Fruit fly (Drosophila melanogaster): ENCODE results near the gene CG13698.
A peak's percentile ranks its signal among the peaks of the same experiment; 100 is the strongest.

CG13698 gene

DNA sequence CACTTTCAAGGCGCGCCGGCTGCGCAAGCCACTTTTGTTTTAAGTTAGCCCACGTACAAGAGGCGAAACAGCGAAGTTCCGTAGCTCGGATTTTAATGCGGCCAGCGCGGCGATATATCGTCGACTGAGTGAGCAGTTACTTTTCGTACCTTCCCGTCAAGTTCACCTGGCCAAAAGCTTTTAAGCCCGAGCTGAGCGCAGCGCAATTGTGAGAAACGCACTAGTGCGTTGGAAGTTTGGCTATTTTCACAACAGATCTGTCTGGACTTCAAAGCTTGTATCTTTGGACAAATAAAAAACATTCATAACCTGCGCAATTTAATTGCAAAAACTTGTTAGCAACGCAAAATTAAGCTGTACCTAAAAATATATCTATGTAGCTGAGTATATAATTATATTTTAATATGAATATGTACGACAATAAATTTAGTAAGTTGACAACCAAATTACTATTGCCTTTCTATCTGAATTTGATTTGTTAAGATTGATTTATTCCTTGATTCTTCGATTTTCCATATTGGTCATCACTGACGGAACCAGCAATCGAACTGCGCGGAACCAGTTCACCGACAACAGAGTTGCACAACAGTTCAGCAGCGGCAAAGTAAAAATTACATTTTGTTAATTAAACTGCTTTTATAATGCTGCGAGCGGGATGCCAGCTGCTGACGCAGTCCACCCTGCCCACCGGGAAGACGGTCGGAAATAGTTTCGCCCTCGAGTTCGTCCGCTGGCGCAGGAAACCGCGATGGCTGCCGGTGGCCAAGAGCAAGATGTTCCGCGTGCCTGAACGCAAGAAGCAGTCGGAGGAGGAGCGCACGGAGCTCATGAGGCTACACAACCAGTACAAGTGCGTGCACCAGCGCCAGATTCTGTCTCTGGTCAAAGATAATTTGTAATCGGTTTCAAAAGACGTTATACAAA, at the start of gene CG13698, which contains the start of gene mRpS26 (continued):
- TF ChIP-seq CG34224 (GFP tag; IDR thresholded peaks at IDR 0.05; ENCODE audit: partially characterized antibody) (no peak; the same call in 2 of the 3 replicates), CG43689 (GFP tag; IDR thresholded peaks at IDR 0.05) (no peak), CG12299 (tag; optimal IDR thresholded peaks at IDR 0.05) (peak; percentile 60), fd102C (GFP tag; optimal IDR thresholded peaks at IDR 0.05) (no peak), CG3847 (GFP tag; IDR thresholded peaks at IDR 0.05) (peak; percentile 59; the same call in 1 of the 2 replicates), CG32767 (GFP tag; IDR thresholded peaks at IDR 0.05) (no peak), wdn (GFP tag; IDR thresholded peaks at IDR 0.05) (no peak), HLH54F (GFP tag; optimal IDR thresholded peaks at IDR 0.05) (peak; percentile 42), Dip3 (GFP tag; optimal IDR thresholded peaks at IDR 0.05) (peak; percentile 55), H2.0 (GFP tag; IDR thresholded peaks at IDR 0.05) (peak; percentile 35; the same call in 1 of the 2 replicates), hkb (optimal IDR thresholded peaks at IDR 0.05) (no peak), hkb (GFP tag; IDR thresholded peaks at IDR 0.05) (no peak), CG31388 (GFP tag; optimal IDR thresholded peaks at IDR 0.05) (no peak), seq (GFP tag; IDR thresholded peaks at IDR 0.05) (peak; percentile 54; the same call in 1 of the 2 replicates), fd64A (GFP tag; optimal IDR thresholded peaks at IDR 0.05) (no peak), schlank (tag; optimal IDR thresholded peaks at IDR 0.05) (peak; percentile 34), pum (GFP tag; optimal IDR thresholded peaks at IDR 0.05) (peak; percentile 21), ftz-f1 (GFP tag; optimal IDR thresholded peaks at IDR 0.05) (peak; percentile 42), cwo (GFP tag; optimal IDR thresholded peaks at IDR 0.05) (peak; percentile 53), CG10431 (GFP tag; optimal IDR thresholded peaks at IDR 0.05) (peak; percentile 39), Dek (tag; optimal IDR thresholded peaks at IDR 0.05) (peak; percentile 73), CG3995 (GFP tag; optimal IDR thresholded peaks at IDR 0.05) (peak; percentile 60), Six4 (GFP tag; optimal IDR thresholded peaks at IDR 0.05) (peak; percentile 66), Rfx (GFP tag; IDR thresholded peaks at IDR 0.05) (peak; percentile 80), Ets97D (GFP tag; optimal IDR thresholded peaks at IDR 0.05) (peak; percentile 24), wor (GFP tag; IDR thresholded peaks at IDR 0.05) (no peak), hbn (GFP tag; IDR thresholded peaks at IDR 0.05; ENCODE audit: partially characterized antibody) (no peak), Rx (GFP tag; IDR thresholded peaks at IDR 0.05) (no peak; the same call in 1 of the 2 replicates), CG6813 (GFP tag; optimal IDR thresholded peaks at IDR 0.05) (no peak), CG10959 (GFP tag; IDR thresholded peaks at IDR 0.05) (no peak), ttk (GFP tag; IDR thresholded peaks at IDR 0.05) (peak; percentile 32; the same call in 1 of the 2 replicates), CG6854 (GFP tag; optimal IDR thresholded peaks at IDR 0.05) (no peak), Lpt (GFP tag; optimal IDR thresholded peaks at IDR 0.05) (no peak), CrebB (tag; optimal IDR thresholded peaks at IDR 0.05) (no peak), grau (tag; optimal IDR thresholded peaks at IDR 0.05) (peak; percentile 76), CG17385 (GFP tag; optimal IDR thresholded peaks at IDR 0.05) (peak; percentile 10), br (optimal IDR thresholded peaks at IDR 0.05) (no peak), CG14860 (GFP tag; IDR thresholded peaks at IDR 0.05; ENCODE audit: partially characterized antibody) (no peak), klu (GFP tag; IDR thresholded peaks at IDR 0.05) (peak; percentile 29; the same call in 1 of the 2 replicates), inv (GFP tag; IDR thresholded peaks at IDR 0.05; ENCODE audit: partially characterized antibody) (peak; percentile 44; the same call in 1 of the 2 replicates), Antp (GFP tag; optimal IDR thresholded peaks at IDR 0.05) (no peak), Adf1 (GFP tag; IDR thresholded peaks at IDR 0.05) (0 out of 2 replicates have a peak, but pooled peaks have one; percentile 1), ato (GFP tag; IDR thresholded peaks at IDR 0.05; ENCODE audit: partially characterized antibody) (0 out of 2 replicates have a peak, but pooled peaks have one; percentile 29), dan (GFP tag; IDR thresholded peaks at IDR 0.05) (no peak), CG5180 (GFP tag; optimal IDR thresholded peaks at IDR 0.05) (no peak), mam (GFP tag; optimal IDR thresholded peaks at IDR 0.05) (peak; percentile 62), btn (GFP tag; optimal IDR thresholded peaks at IDR 0.05) (no peak), chinmo (GFP tag; IDR thresholded peaks at IDR 0.05; ENCODE audit: partially characterized antibody) (no peak; the same call in 2 of the 4 replicates), CG7786 (GFP tag; optimal IDR thresholded peaks at IDR 0.05) (no peak)
